Worm (Caenorhabditis elegans): ENCODE measurements around the gene ZC449.8.

DNA sequence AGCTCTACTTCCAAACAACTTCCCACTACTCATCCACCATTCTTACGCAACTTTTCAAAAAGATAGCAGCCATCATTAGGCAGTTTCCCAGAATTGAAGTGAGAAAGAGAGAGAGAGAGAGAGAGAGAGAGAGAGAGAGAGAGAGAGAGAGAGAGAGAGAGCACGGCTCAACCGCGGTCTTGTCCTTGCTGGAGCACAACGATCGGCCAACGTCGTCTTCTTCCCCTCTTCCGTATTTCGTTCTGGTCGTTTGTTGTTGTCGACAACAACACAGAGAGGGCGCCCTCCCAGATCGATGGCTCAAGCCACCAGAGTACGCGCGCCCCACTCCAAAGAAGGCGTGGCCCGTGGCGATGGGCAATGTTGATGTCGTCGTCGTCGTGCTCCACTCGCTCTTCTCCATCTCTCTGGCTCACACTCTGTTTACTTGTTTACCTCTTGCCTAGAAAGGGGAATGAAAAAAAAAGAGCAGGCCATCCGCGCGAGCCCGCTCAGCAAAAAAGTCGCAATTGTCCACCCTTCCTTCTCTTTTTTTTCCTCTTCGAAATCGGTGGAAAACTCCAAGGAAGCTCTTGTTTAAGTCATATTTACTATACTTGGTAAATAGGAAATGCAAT lies 33.8 kb upstream of the ZC449.8 start:
- TF ChIP-seq dao-5 (tag; optimal IDR thresholded peaks at IDR 0.05): no peak
- TF ChIP-seq W03F9.2 (tag; optimal IDR thresholded peaks at IDR 0.05): no peak

Measured in whole organism, L4/young adult.